Fruit fly (Drosophila melanogaster): ENCODE results near the gene Sys1.

The Sys1 gene

DNA sequence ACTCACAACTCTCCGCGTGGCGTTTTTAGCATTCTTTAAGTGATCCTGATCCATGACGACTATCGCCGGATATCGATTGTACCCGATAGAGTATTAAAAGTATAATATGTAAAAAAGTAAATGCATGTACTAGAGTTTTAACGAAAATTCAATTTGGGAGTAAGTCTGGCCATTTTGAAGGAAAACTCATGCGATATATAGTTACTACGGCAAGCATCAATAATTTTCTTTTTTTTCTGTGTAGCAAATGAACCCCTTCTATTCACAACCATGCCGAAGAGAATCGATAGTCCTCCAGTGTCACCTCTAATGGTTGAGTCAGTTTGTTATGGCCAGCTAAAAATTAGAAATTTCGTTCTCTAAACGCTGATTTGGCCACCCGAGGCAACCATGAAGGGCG lies at the start of gene Sys1, which contains the start of gene Dhod:
Gene Sys1, plus strand, starts transcription at position 91 of the 400 bp plus-strand sequence.
Gene Dhod, minus strand, starts transcription at position 186 of the 400 bp plus-strand sequence.
- TF ChIP-seq h (optimal IDR thresholded peaks at IDR 0.05) (no peak), insv (optimal IDR thresholded peaks at IDR 0.05) (no peak), Sin3A (optimal IDR thresholded peaks at IDR 0.05) (no peak), ttk (optimal IDR thresholded peaks at IDR 0.05) (no peak), Myc (optimal IDR thresholded peaks at IDR 0.05) (no peak), psq (optimal IDR thresholded peaks at IDR 0.05) (no peak)

- TF ChIP-seq psq (optimal IDR thresholded peaks at IDR 0.05), result no peak
- no peak for TF ChIP-seq Myc (optimal IDR thresholded peaks at IDR 0.05)
- no peak for TF ChIP-seq h (optimal IDR thresholded peaks at IDR 0.05)
- no peak for TF ChIP-seq insv (optimal IDR thresholded peaks at IDR 0.05)
- TF ChIP-seq ttk (optimal IDR thresholded peaks at IDR 0.05), result no peak
- no peak for TF ChIP-seq Sin3A (optimal IDR thresholded peaks at IDR 0.05)
Observed at dm6 chr3R:8616149-8616548, 36.5 kb upstream of the Sys1 start.

DNA sequence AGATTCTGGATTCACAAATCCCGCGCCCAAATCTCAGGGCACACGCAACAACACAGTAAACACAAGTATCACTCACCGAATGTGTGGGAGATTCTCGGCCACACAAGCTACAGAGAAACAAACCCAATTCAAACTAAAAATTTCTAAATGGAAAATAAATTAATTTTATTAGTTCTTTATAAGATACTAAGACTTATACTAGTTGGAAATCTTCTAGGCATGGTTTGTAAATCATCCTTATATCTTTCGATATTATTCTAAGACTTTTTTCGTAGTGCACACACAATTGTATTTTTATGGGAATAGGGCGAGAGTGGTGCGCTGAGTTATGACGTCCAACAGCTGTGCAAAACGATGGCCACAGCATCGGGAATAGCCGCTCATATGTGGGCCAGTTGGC lies 33.5 kb upstream of the Sys1 start:
- no peak for TF ChIP-seq psq (optimal IDR thresholded peaks at IDR 0.05)

- TF ChIP-seq insv (optimal IDR thresholded peaks at IDR 0.05), result no peak
- TF ChIP-seq Sin3A (optimal IDR thresholded peaks at IDR 0.05), result no peak
- TF ChIP-seq Myc (optimal IDR thresholded peaks at IDR 0.05), result no peak
- no peak for TF ChIP-seq psq (optimal IDR thresholded peaks at IDR 0.05)
- no peak for TF ChIP-seq h (optimal IDR thresholded peaks at IDR 0.05)
- no peak for TF ChIP-seq ttk (optimal IDR thresholded peaks at IDR 0.05)
Observed at dm6 chr3R:8620737-8621136, 31.9 kb upstream of the Sys1 start.

DNA sequence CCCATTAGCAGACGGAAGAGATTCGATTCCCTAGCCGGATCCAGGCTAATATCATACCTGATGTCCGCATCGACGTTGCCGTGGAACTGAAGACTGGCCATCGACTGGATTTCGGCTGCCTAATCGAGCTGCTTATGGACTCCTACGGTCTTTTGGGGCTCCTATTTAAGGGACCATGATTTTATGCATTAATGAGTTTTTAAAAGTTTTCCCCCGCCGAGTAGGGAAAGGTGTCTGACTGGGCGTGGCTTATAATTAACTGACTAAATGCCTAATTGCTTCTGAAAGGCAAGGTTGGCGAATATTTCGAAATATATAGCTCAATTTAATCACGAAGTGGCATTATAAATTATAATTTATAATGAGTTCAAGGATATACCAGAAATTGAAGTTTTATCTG lies 16.8 kb upstream of the Sys1 start, which contains the start of gene Or85e:
Gene Or85e, minus strand, starts transcription at position 101 of the 400 bp plus-strand sequence.
- TF ChIP-seq ttk (optimal IDR thresholded peaks at IDR 0.05), result no peak
- TF ChIP-seq psq (optimal IDR thresholded peaks at IDR 0.05), result no peak
- TF ChIP-seq h (optimal IDR thresholded peaks at IDR 0.05), result no peak
- no peak for TF ChIP-seq Myc (optimal IDR thresholded peaks at IDR 0.05)
- no peak for TF ChIP-seq insv (optimal IDR thresholded peaks at IDR 0.05)
- TF ChIP-seq Sin3A (optimal IDR thresholded peaks at IDR 0.05), result no peak

DNA sequence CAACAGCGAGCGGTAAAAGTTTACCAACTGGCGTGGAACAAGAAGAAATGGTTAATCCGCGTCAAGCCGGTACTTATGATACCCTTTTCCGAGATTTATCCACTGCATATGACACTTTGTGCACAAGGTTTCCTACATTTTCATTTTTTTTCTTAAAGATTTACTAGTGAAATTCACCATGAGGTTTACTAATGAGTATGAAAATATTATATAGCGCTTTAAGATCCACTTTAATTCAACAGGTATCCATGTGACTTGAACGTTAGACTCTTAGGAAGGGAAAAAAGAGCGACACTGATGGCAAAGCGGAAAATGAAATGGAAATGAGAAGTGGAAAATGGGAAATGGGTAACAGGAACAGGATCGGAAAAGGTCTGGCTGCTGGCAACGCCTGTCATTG lies 14.0 kb upstream of the Sys1 start:
- TF ChIP-seq h (optimal IDR thresholded peaks at IDR 0.05) (no peak), Sin3A (optimal IDR thresholded peaks at IDR 0.05) (no peak), insv (optimal IDR thresholded peaks at IDR 0.05) (no peak), Myc (optimal IDR thresholded peaks at IDR 0.05) (no peak), psq (optimal IDR thresholded peaks at IDR 0.05) (no peak), ttk (optimal IDR thresholded peaks at IDR 0.05) (no peak)

- TF ChIP-seq Sin3A (optimal IDR thresholded peaks at IDR 0.05), result no peak
- no peak for TF ChIP-seq Myc (optimal IDR thresholded peaks at IDR 0.05)
- TF ChIP-seq insv (optimal IDR thresholded peaks at IDR 0.05), result no peak
- no peak for TF ChIP-seq ttk (optimal IDR thresholded peaks at IDR 0.05)
- no peak for TF ChIP-seq h (optimal IDR thresholded peaks at IDR 0.05)
- TF ChIP-seq psq (optimal IDR thresholded peaks at IDR 0.05), result no peak
Observed at dm6 chr3R:8642376-8642966, 10.2 kb upstream of the Sys1 start.

dm6 chr3R:8645580-8646220 lies 6.9 kb upstream of the Sys1 start, which contains the start of gene Cyp313b1:
Gene Cyp313b1, minus strand, starts transcription at chr3R:8645650.
- TF ChIP-seq Sin3A (optimal IDR thresholded peaks at IDR 0.05), result no peak
- no peak for TF ChIP-seq h (optimal IDR thresholded peaks at IDR 0.05)
- no peak for TF ChIP-seq ttk (optimal IDR thresholded peaks at IDR 0.05)
- TF ChIP-seq psq (optimal IDR thresholded peaks at IDR 0.05), result no peak
- no peak for TF ChIP-seq Myc (optimal IDR thresholded peaks at IDR 0.05)
- TF ChIP-seq insv (optimal IDR thresholded peaks at IDR 0.05), result no peak

DNA sequence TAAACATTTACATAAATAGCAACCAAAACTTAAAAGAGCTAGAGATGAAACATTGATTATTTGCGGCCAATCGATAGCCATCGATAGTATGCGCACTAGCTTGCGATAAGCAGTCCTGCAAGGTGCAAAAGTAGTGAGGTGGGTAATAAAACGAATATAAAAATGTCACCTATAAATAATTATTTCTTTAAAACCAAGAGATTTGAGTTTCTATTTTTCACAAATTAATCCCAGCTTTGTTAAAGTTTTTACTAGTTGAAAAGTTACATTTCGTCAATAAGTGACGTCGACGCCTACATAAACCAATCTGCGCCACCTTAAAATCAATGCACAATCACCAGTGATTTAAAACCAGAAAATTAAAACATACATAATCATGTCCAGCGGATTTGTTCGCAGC lies 1.9 kb upstream of the Sys1 start, which contains the start of the genes Mkk4 and SLIRP2:
Gene Mkk4, minus strand, starts transcription at position 56 of the 400 bp plus-strand sequence.
Gene SLIRP2, plus strand, starts transcription at position 344 of the 400 bp plus-strand sequence.
- TF ChIP-seq Myc (optimal IDR thresholded peaks at IDR 0.05), result no peak
- no peak for TF ChIP-seq insv (optimal IDR thresholded peaks at IDR 0.05)
- no peak for TF ChIP-seq psq (optimal IDR thresholded peaks at IDR 0.05)
- TF ChIP-seq Sin3A (optimal IDR thresholded peaks at IDR 0.05), result no peak
- TF ChIP-seq h (optimal IDR thresholded peaks at IDR 0.05), result no peak
- TF ChIP-seq ttk (optimal IDR thresholded peaks at IDR 0.05), result no peak

- TF ChIP-seq ttk (optimal IDR thresholded peaks at IDR 0.05) (no peak), h (optimal IDR thresholded peaks at IDR 0.05) (no peak), Sin3A (optimal IDR thresholded peaks at IDR 0.05) (no peak), psq (optimal IDR thresholded peaks at IDR 0.05) (no peak), insv (optimal IDR thresholded peaks at IDR 0.05) (no peak)
Observed at dm6 chr3R:8654058-8654457, 1.4 kb downstream of the Sys1 start.

- TF ChIP-seq insv (optimal IDR thresholded peaks at IDR 0.05) (no peak), psq (optimal IDR thresholded peaks at IDR 0.05) (no peak), Sin3A (optimal IDR thresholded peaks at IDR 0.05) (no peak)
Observed at dm6 chr3R:8654666-8655065, 2.0 kb downstream of the Sys1 start, which contains the start of gene CG42489. Gene CG42489, minus strand, starts transcription at chr3R:8654766.

dm6 chr3R:8658688-8659087 lies 6.1 kb downstream of the Sys1 start:
- TF ChIP-seq Myc (optimal IDR thresholded peaks at IDR 0.05) (no peak), h (optimal IDR thresholded peaks at IDR 0.05) (no peak), psq (optimal IDR thresholded peaks at IDR 0.05) (no peak), ttk (optimal IDR thresholded peaks at IDR 0.05) (no peak), insv (optimal IDR thresholded peaks at IDR 0.05) (no peak), Sin3A (optimal IDR thresholded peaks at IDR 0.05) (no peak)
